Fruit fly (Drosophila melanogaster) whole organism, embryonic: ENCODE results near the gene CG10562.

Source experiments
- Ada2b ChIP-seq: fragments of 200-800 bp; sonication (Bioruptor generic); IDR thresholded peaks from 2 replicates; pipeline ENCODE4 v1.3.6; 2022; ENCODE audit warnings: missing biosample characterization, missing genetic modification characterization
- Atf-2 ChIP-seq: fragments of 200-800 bp; sonication (Bioruptor generic); optimal IDR thresholded peaks from 2 replicates; lab custom pipeline; 2016; ENCODE audit warnings: missing biosample characterization, missing genetic modification characterization
- Bdp1 ChIP-seq: fragments of 200-800 bp; sonication (Bioruptor generic); optimal IDR thresholded peaks from 3 replicates; lab custom pipeline; 2016; ENCODE audit warnings: missing biosample characterization, missing genetic modification characterization
- Bteb2 ChIP-seq: fragments of 200-800 bp; sonication (Bioruptor generic); optimal IDR thresholded peaks from 2 replicates; lab custom pipeline; 2016; ENCODE audit warnings: missing biosample characterization, missing genetic modification characterization
- CG10366 ChIP-seq: fragments of 200-800 bp; sonication (Bioruptor generic); IDR thresholded peaks from 2 replicates; pipeline ENCODE4 v1.3.6; 2022; ENCODE audit warnings: missing biosample characterization, missing genetic modification characterization
- CG10543 ChIP-seq: fragments of 200-800 bp; sonication (Bioruptor generic); optimal IDR thresholded peaks from 3 replicates; lab custom pipeline; 2017; ENCODE audit warnings: missing biosample characterization, mild to moderate bottlenecking, missing genetic modification characterization, moderate library complexity
- CG11696 ChIP-seq: fragments of 200-800 bp; sonication (Bioruptor generic); IDR thresholded peaks from 2 replicates; pipeline ENCODE4 v1.3.6; 2022; ENCODE audit warnings: missing biosample characterization, missing genetic modification characterization
- CG12236 ChIP-seq: fragments of 200-800 bp; sonication (Bioruptor generic); optimal IDR thresholded peaks from 2 replicates; lab custom pipeline; 2016; ENCODE audit warnings: missing biosample characterization, missing genetic modification characterization
- CG12769 ChIP-seq: fragments of 200-800 bp; sonication (Bioruptor generic); optimal IDR thresholded peaks from 2 replicates; lab custom pipeline; 2019; ENCODE audit warnings: missing biosample characterization, mild to moderate bottlenecking, missing genetic modification characterization, moderate library complexity
- CG12942 ChIP-seq: fragments of 200-800 bp; sonication (Bioruptor generic); optimal IDR thresholded peaks from 3 replicates; lab custom pipeline; 2016; ENCODE audit warnings: missing biosample characterization, missing genetic modification characterization
- CG13424 ChIP-seq: fragments of 200-800 bp; sonication (Bioruptor generic); optimal IDR thresholded peaks from 2 replicates; lab custom pipeline; 2019; ENCODE audit warnings: missing biosample characterization, mild to moderate bottlenecking, missing genetic modification characterization, moderate library complexity
- CG1647 ChIP-seq: fragments of 200-800 bp; sonication (Bioruptor generic); optimal IDR thresholded peaks from 3 replicates; lab custom pipeline; 2016; ENCODE audit warnings: missing biosample characterization, missing genetic modification characterization
- CG34376 ChIP-seq: fragments of 200-800 bp; sonication (Bioruptor generic); optimal IDR thresholded peaks from 2 replicates; lab custom pipeline; 2018; ENCODE audit warnings: missing biosample characterization, mild to moderate bottlenecking, missing genetic modification characterization
- CG34422 ChIP-seq: fragments of 200-800 bp; sonication (Bioruptor generic); IDR thresholded peaks from 3 replicates; pipeline ENCODE4 v1.3.6; 2022; ENCODE audit warnings: missing biosample characterization, missing genetic modification characterization
- CG3726 ChIP-seq: fragments of 200-800 bp; sonication (Bioruptor generic); IDR thresholded peaks from 3 replicates; pipeline ENCODE4, ENCODE4 v1.3.6; 2022; ENCODE audit warnings: missing biosample characterization, missing genetic modification characterization
- CG5180 ChIP-seq: fragments of 200-800 bp; sonication (Bioruptor generic); optimal IDR thresholded peaks from 3 replicates; lab custom pipeline; 2017; ENCODE audit warnings: missing biosample characterization, missing genetic modification characterization, mild to moderate bottlenecking, moderate library complexity, missing genetic modification reagents
- CG6689 ChIP-seq: fragments of 200-800 bp; sonication (Bioruptor generic); IDR thresholded peaks from 2 replicates; pipeline ENCODE4 v1.3.6; 2022; ENCODE audit warnings: missing biosample characterization, missing genetic modification characterization
- Dbx ChIP-seq: fragments of 200-800 bp; sonication (Bioruptor generic); IDR thresholded peaks from 3 replicates; pipeline ENCODE4 v1.3.6; 2022; ENCODE audit warnings: missing biosample characterization, missing genetic modification characterization
- Dfd ChIP-seq, 2 experiments: fragments of >200 bp; optimal IDR thresholded peaks; 2 replicates each; lab custom pipeline; 2017; ENCODE audit warnings: missing biosample characterization in 2 of 2, missing genetic modification characterization in 2 of 2
- Hsf ChIP-seq: fragments of 200-800 bp; sonication (Bioruptor generic); optimal IDR thresholded peaks from 3 replicates; lab custom pipeline; 2016; ENCODE audit warnings: missing biosample characterization, missing genetic modification characterization
- Optix ChIP-seq: fragments of 200-800 bp; sonication (Bioruptor generic); IDR thresholded peaks from 3 replicates; pipeline ENCODE4 v1.3.6; 2022; ENCODE audit warnings: missing biosample characterization, missing genetic modification characterization
- Poxn ChIP-seq: fragments of 200-800 bp; sonication (Bioruptor generic); IDR thresholded peaks from 2 replicates; pipeline ENCODE4 v1.3.6; 2022; ENCODE audit warnings: missing biosample characterization, missing genetic modification characterization
- Rfx ChIP-seq: fragments of 200-800 bp; sonication (Bioruptor generic); IDR thresholded peaks from 2 replicates; pipeline ENCODE4 v1.3.6; 2022; ENCODE audit warnings: missing biosample characterization, missing genetic modification characterization
- Stat92E ChIP-seq, 3 experiments: fragments of >200 bp in 2 of 3; fragments of 200-800 bp in 1 of 3; sonication (Bioruptor generic) in 1 of 3; optimal IDR thresholded peaks; 2 replicates each; lab custom pipeline; 2017 to 2019; ENCODE audit warnings: missing biosample characterization in 3 of 3, missing genetic modification characterization in 3 of 3, mild to moderate bottlenecking in 1 of 3, moderate library complexity in 1 of 3
- ac ChIP-seq: fragments of 200-800 bp; sonication (Bioruptor generic); optimal IDR thresholded peaks from 3 replicates; lab custom pipeline; 2017; ENCODE audit warnings: missing biosample characterization, mild to moderate bottlenecking, missing genetic modification characterization
- ato ChIP-seq: fragments of 200-800 bp; sonication (Bioruptor generic); IDR thresholded peaks from 2 replicates; pipeline ENCODE4 v1.3.6; 2022; ENCODE audit warnings: missing biosample characterization, missing genetic modification characterization; ENCODE audit not compliant: partially characterized antibody
- bbx ChIP-seq: fragments of 200-800 bp; sonication (Bioruptor generic); IDR thresholded peaks from 2 replicates; pipeline ENCODE4 v1.3.6; 2022; ENCODE audit warnings: missing biosample characterization, missing genetic modification characterization; ENCODE audit not compliant: partially characterized antibody
- bigmax ChIP-seq: fragments of 200-800 bp; sonication (Bioruptor generic); optimal IDR thresholded peaks from 2 replicates; lab custom pipeline; 2018; ENCODE audit warnings: missing biosample characterization, mild to moderate bottlenecking, missing genetic modification characterization
- en ChIP-seq: fragments of 200-800 bp; sonication (Bioruptor generic); optimal IDR thresholded peaks from 2 replicates; lab custom pipeline; 2016; ENCODE audit warnings: missing biosample characterization, missing genetic modification characterization
- exex ChIP-seq: fragments of 200-800 bp; sonication (Bioruptor generic); optimal IDR thresholded peaks from 4 replicates; lab custom pipeline; 2018; ENCODE audit warnings: missing biosample characterization, mild to moderate bottlenecking, missing genetic modification characterization, moderate library complexity
- grn ChIP-seq: fragments of 200-800 bp; sonication (Bioruptor generic); optimal IDR thresholded peaks from 3 replicates; lab custom pipeline; 2017; ENCODE audit warnings: missing biosample characterization, missing genetic modification characterization
- gsb ChIP-seq: fragments of 200-800 bp; sonication (Bioruptor generic); IDR thresholded peaks from 2 replicates; pipeline ENCODE4 v1.3.6; 2022; ENCODE audit warnings: missing biosample characterization, missing genetic modification characterization
- ind ChIP-seq: fragments of 200-800 bp; sonication (Bioruptor generic); optimal IDR thresholded peaks from 3 replicates; lab custom pipeline; 2016; ENCODE audit warnings: missing biosample characterization, missing genetic modification characterization
- lbe ChIP-seq: fragments of 200-800 bp; sonication (Bioruptor generic); optimal IDR thresholded peaks from 2 replicates; lab custom pipeline; 2016; ENCODE audit warnings: missing biosample characterization, mild to moderate bottlenecking, missing genetic modification characterization
- lola ChIP-seq, 3 experiments: fragments of >200 bp in 2 of 3; fragments of 200-800 bp in 1 of 3; sonication (Bioruptor generic) in 1 of 3; optimal IDR thresholded peaks; 2 replicates each; lab custom pipeline; 2017 to 2019; ENCODE audit warnings: missing biosample characterization in 3 of 3, missing genetic modification characterization in 3 of 3, mild to moderate bottlenecking in 1 of 3, moderate library complexity in 1 of 3
- nau ChIP-seq: fragments of 200-800 bp; sonication (Bioruptor generic); optimal IDR thresholded peaks from 3 replicates; lab custom pipeline; 2017; ENCODE audit warnings: missing biosample characterization, mild to moderate bottlenecking, missing genetic modification characterization, missing genetic modification reagents
- nom ChIP-seq: fragments of 200-800 bp; sonication (Bioruptor generic); optimal IDR thresholded peaks from 2 replicates; lab custom pipeline; 2017; ENCODE audit warnings: missing biosample characterization, missing genetic modification characterization, mild to moderate bottlenecking, moderate library complexity, missing genetic modification reagents
- odd ChIP-seq: fragments of 200-800 bp; sonication (Bioruptor generic); optimal IDR thresholded peaks from 2 replicates; lab custom pipeline; 2017; ENCODE audit warnings: missing biosample characterization, mild to moderate bottlenecking, missing genetic modification characterization
- pan ChIP-seq, 4 experiments: fragments of >200 bp in 3 of 4; fragments of 200-800 bp in 1 of 4; sonication (Bioruptor generic) in 1 of 4; optimal IDR thresholded peaks in 3 of 4; IDR thresholded peaks in 1 of 4; 2 replicates each; pipeline versions ENCODE4 v1.3.6 to Lab custom; 2017 to 2022; ENCODE audit warnings: missing biosample characterization in 2 of 4, missing genetic modification characterization in 2 of 4, mixed read lengths in 1 of 4
- run ChIP-seq: fragments of 200-800 bp; sonication (Bioruptor generic); optimal IDR thresholded peaks from 3 replicates; lab custom pipeline; 2018; ENCODE audit warnings: missing biosample characterization, mild to moderate bottlenecking, missing genetic modification characterization
- salm ChIP-seq: fragments of 200-800 bp; sonication (Bioruptor generic); optimal IDR thresholded peaks from 2 replicates; lab custom pipeline; 2018; ENCODE audit warnings: missing biosample characterization, mild to moderate bottlenecking, missing genetic modification characterization
- sens-2 ChIP-seq: fragments of 200-800 bp; sonication (Bioruptor generic); IDR thresholded peaks from 2 replicates; pipeline ENCODE4 v1.3.6; 2022; ENCODE audit warnings: missing biosample characterization, missing genetic modification characterization
- seq ChIP-seq: fragments of 200-800 bp; sonication (Bioruptor generic); IDR thresholded peaks from 2 replicates; pipeline ENCODE4 v1.3.6; 2022; ENCODE audit warnings: missing biosample characterization, missing genetic modification characterization
- sima ChIP-seq: fragments of 200-800 bp; sonication (Bioruptor generic); optimal IDR thresholded peaks from 2 replicates; lab custom pipeline; 2016; ENCODE audit warnings: missing biosample characterization, missing genetic modification characterization
- sug ChIP-seq: fragments of 200-800 bp; optimal IDR thresholded peaks from 2 replicates; lab custom pipeline; 2019; ENCODE audit warnings: missing biosample characterization, mild to moderate bottlenecking, missing genetic modification characterization, moderate library complexity
- vvl ChIP-seq: fragments of 200-800 bp; sonication (Bioruptor generic); IDR thresholded peaks from 2 replicates; pipeline ENCODE4 v1.3.6; 2022; ENCODE audit warnings: missing biosample characterization, missing genetic modification characterization
- wek ChIP-seq: fragments of 200-800 bp; sonication (Bioruptor generic); optimal IDR thresholded peaks from 3 replicates; lab custom pipeline; 2018; ENCODE audit warnings: missing biosample characterization, mild to moderate bottlenecking, missing genetic modification characterization, moderate library complexity
- z ChIP-seq: fragments of 200-800 bp; sonication (Bioruptor generic); IDR thresholded peaks from 3 replicates; pipeline ENCODE4 v1.3.6; 2022; ENCODE audit warnings: missing biosample characterization, missing genetic modification characterization
- zen ChIP-seq: fragments of 200-800 bp; sonication (Bioruptor generic); optimal IDR thresholded peaks from 3 replicates; lab custom pipeline; 2018; ENCODE audit warnings: missing biosample characterization, mild to moderate bottlenecking, missing genetic modification characterization, moderate library complexity

CG10562 gene

DNA sequence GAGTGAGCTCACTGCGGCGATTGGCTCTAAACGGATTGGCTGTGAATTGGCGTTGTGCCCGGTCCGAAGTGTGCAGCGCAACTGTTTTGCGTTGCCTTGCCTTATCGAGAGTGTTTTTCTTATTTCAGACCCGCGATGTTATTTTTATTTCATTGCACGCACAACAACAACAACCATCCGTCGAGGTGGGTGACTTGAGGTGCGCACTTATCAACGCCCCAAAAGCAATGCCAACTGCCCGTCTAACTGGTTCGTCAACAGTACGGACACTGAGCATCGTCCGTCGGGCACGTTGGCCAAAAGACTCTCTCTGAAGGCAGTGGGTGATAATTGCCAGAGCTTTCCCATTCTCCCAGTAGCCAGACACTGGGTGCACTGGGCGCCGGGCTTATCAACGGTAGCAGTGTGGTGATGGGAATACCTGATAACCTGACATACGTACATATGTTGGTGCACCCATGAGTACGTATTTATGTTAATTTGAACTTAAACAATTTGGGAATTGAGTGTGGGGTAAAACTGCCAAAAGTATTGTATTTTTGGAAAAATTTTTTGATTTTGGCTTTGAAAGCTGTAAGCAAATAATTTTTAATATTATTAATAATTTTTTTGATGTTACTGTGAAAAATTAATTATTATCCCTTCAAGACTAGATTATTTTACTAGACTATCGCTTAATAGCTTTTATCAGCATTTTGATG is 27.1 kb downstream of the CG10562 start, which contains the start of gene CG31102 (continued):
- no peak for TF ChIP-seq bbx (GFP tag; lab: Robert Waterston, UW)
- TF ChIP-seq salm (tag; lab: Kevin White, UChicago) = no peak
- TF ChIP-seq sens-2 (GFP tag; lab: Robert Waterston, UW) = no peak
- no peak for TF ChIP-seq z
- TF ChIP-seq grn (GFP tag; lab: Kevin White, UChicago) = peak; percentile 74
- TF ChIP-seq gsb (GFP tag; lab: Robert Waterston, UW) = no peak
- TF ChIP-seq Bteb2 (GFP tag; lab: Kevin White, UChicago) = no peak
- TF ChIP-seq CG11696 = peak; percentile 53; the same call in 1 of the 2 replicates
- TF ChIP-seq sima = no peak
- peak; percentile 80 for TF ChIP-seq CG12769
- TF ChIP-seq CG12942 (GFP tag; lab: Kevin White, UChicago) = no peak
- TF ChIP-seq CG10366 (GFP tag; lab: Robert Waterston, UW) = no peak
- TF ChIP-seq Optix (GFP tag; lab: Robert Waterston, UW) = no peak
- TF ChIP-seq odd (GFP tag; lab: Kevin White, UChicago) = no peak
- no peak for TF ChIP-seq wek (GFP tag; lab: Kevin White, UChicago)
- no peak for TF ChIP-seq run (tag; lab: Kevin White, UChicago)
- no peak for TF ChIP-seq en (GFP tag; lab: Kevin White, UChicago)
- TF ChIP-seq CG34376 (GFP tag; lab: Kevin White, UChicago) = peak; percentile 11
- TF ChIP-seq CG10543 (GFP tag; lab: Kevin White, UChicago) = peak; percentile 32
- no peak for TF ChIP-seq pan (optimal IDR thresholded peaks at IDR 0.05; lab: Kevin White, UChicago)
- no peak for TF ChIP-seq pan (GFP tag; optimal IDR thresholded peaks at IDR 0.05 in 1 of 2, IDR thresholded peaks at IDR 0.05 in 1 of 2)
- TF ChIP-seq CG1647 (GFP tag; lab: Kevin White, UChicago) = no peak
- TF ChIP-seq sug (tag; lab: Kevin White, UChicago) = peak; percentile 53
- TF ChIP-seq ato = no peak
- TF ChIP-seq CG5180 (GFP tag; lab: Kevin White, UChicago) = no peak
- TF ChIP-seq seq (GFP tag; lab: Robert Waterston, UW) = no peak
- no peak for TF ChIP-seq Bdp1
- TF ChIP-seq lbe (GFP tag; lab: Kevin White, UChicago) = peak; percentile 24
- TF ChIP-seq CG34422 (GFP tag; lab: Robert Waterston, UW) = 0 out of 3 replicates have a peak, but pooled peaks have one; percentile 18
- no peak for TF ChIP-seq Atf-2 (GFP tag; lab: Kevin White, UChicago)
- no peak for TF ChIP-seq nom (GFP tag; lab: Kevin White, UChicago)
- TF ChIP-seq Hsf (GFP tag; lab: Kevin White, UChicago) = no peak
- TF ChIP-seq Poxn (GFP tag; lab: Robert Waterston, UW) = no peak
- no peak for TF ChIP-seq Stat92E (GFP tag; optimal IDR thresholded peaks at IDR 0.05; lab: Kevin White, UChicago)
- no peak for TF ChIP-seq Dfd (GFP tag; optimal IDR thresholded peaks at IDR 0.05; lab: Kevin White, UChicago)
- no peak for TF ChIP-seq Ada2b (GFP tag; lab: Robert Waterston, UW)
- no peak for TF ChIP-seq CG6689 (GFP tag; lab: Robert Waterston, UW)
- TF ChIP-seq CG3726 (GFP tag; lab: Robert Waterston, UW) = no peak
- TF ChIP-seq lola (GFP tag; optimal IDR thresholded peaks at IDR 0.05; lab: Kevin White, UChicago) = no peak
- TF ChIP-seq zen (tag; lab: Kevin White, UChicago) = no peak
- no peak for TF ChIP-seq vvl (GFP tag; lab: Robert Waterston, UW)
- TF ChIP-seq ac (GFP tag; lab: Kevin White, UChicago) = no peak
- no peak for TF ChIP-seq nau
- TF ChIP-seq CG13424 (tag; lab: Kevin White, UChicago) = no peak
- TF ChIP-seq exex (tag; lab: Kevin White, UChicago) = peak; percentile 78
- TF ChIP-seq CG12236 = no peak
- 0 out of 3 replicates have a peak, but pooled peaks have one; percentile 37 for TF ChIP-seq Dbx (GFP tag; lab: Robert Waterston, UW)
- TF ChIP-seq ind (GFP tag; lab: Kevin White, UChicago) = no peak
- 0 out of 2 replicates have a peak, but pooled peaks have one; percentile 12 for TF ChIP-seq Rfx (GFP tag; lab: Robert Waterston, UW)
- no peak for TF ChIP-seq bigmax
